Worm (Caenorhabditis elegans) whole organism, late embryonic: Measurements from ENCODE around the gene R09F10.3.

Experiments used
- C08G9.2 ChIP-seq: sonication (generic microtip); optimal IDR thresholded peaks from 2 replicates; lab custom pipeline; 2016; ENCODE audit warnings: mild to moderate bottlenecking, missing genetic modification characterization, moderate library complexity, missing compliant biosample characterization
- F13H6.1 ChIP-seq: sonication (generic microtip); optimal IDR thresholded peaks from 2 replicates; lab custom pipeline; 2016; ENCODE audit warnings: missing genetic modification characterization, missing compliant biosample characterization
- K02D7.2 ChIP-seq: sonication (generic microtip); optimal IDR thresholded peaks from 2 replicates; lab custom pipeline; 2017; ENCODE audit warnings: mild to moderate bottlenecking, missing genetic modification characterization, missing compliant biosample characterization
- K09A11.1 ChIP-seq: sonication (generic microtip); optimal IDR thresholded peaks from 2 replicates; lab custom pipeline; 2017; ENCODE audit warnings: antibody characterized with exemption, mild to moderate bottlenecking, missing genetic modification characterization, missing compliant biosample characterization; ENCODE audit not compliant: insufficient read depth
- T23F11.4 ChIP-seq: fragments of 200-800 bp; sonication (Bioruptor generic); optimal IDR thresholded peaks from 2 replicates; lab custom pipeline; 2018; ENCODE audit warnings: mild to moderate bottlenecking, missing genetic modification characterization, missing compliant biosample characterization
- Y22D7AL.16 ChIP-seq: sonication (generic microtip); optimal IDR thresholded peaks from 2 replicates; lab custom pipeline; 2016; ENCODE audit warnings: missing genetic modification characterization, missing compliant biosample characterization
- ama-1 ChIP-seq: fragments of 150-350 bp; optimal IDR thresholded peaks from 2 replicates; lab custom pipeline; 2014
- ceh-14 ChIP-seq: sonication (generic microtip); optimal IDR thresholded peaks from 2 replicates; lab custom pipeline; 2016; ENCODE audit warnings: missing genotype, missing genetic modification characterization, missing compliant biosample characterization
- ceh-18 ChIP-seq: sonication (generic microtip); optimal IDR thresholded peaks from 2 replicates; lab custom pipeline; 2016; ENCODE audit warnings: missing genetic modification characterization, missing compliant biosample characterization
- ceh-19 ChIP-seq: fragments of 200-800 bp; sonication (Bioruptor generic); optimal IDR thresholded peaks from 2 replicates; lab custom pipeline; 2018; ENCODE audit warnings: mild to moderate bottlenecking, missing genetic modification characterization, missing compliant biosample characterization
- ceh-2 ChIP-seq: sonication (generic microtip); optimal IDR thresholded peaks from 2 replicates; lab custom pipeline; 2016; ENCODE audit warnings: missing genotype, missing genetic modification characterization, missing compliant biosample characterization
- ceh-24 ChIP-seq: sonication (generic microtip); optimal IDR thresholded peaks from 2 replicates; lab custom pipeline; 2016; ENCODE audit warnings: mild to moderate bottlenecking, missing genetic modification characterization, missing compliant biosample characterization
- ceh-30 ChIP-seq: fragments of 150-350 bp; optimal IDR thresholded peaks from 2 replicates; lab custom pipeline; 2014; ENCODE audit warnings: missing biosample characterization, missing genetic modification characterization
- ceh-31 ChIP-seq: sonication (generic microtip); optimal IDR thresholded peaks from 2 replicates; lab custom pipeline; 2016; ENCODE audit warnings: missing genetic modification characterization, missing compliant biosample characterization
- ceh-9 ChIP-seq: sonication (generic microtip); optimal IDR thresholded peaks from 2 replicates; lab custom pipeline; 2016; ENCODE audit warnings: mild to moderate bottlenecking, missing genetic modification characterization, inconsistent platforms, missing compliant biosample characterization
- elt-4 ChIP-seq: sonication (generic microtip); optimal IDR thresholded peaks from 2 replicates; lab custom pipeline; 2016; ENCODE audit warnings: missing genetic modification characterization, missing compliant biosample characterization
- fkh-6 ChIP-seq: sonication (generic microtip); optimal IDR thresholded peaks from 2 replicates; lab custom pipeline; 2016; ENCODE audit warnings: missing genetic modification characterization, missing compliant biosample characterization
- gmeb-2 ChIP-seq: sonication (generic microtip); optimal IDR thresholded peaks from 2 replicates; lab custom pipeline; 2016; ENCODE audit warnings: missing genetic modification characterization, inconsistent platforms, missing compliant biosample characterization
- madf-2 ChIP-seq: sonication (generic microtip); optimal IDR thresholded peaks from 2 replicates; lab custom pipeline; 2017; ENCODE audit warnings: missing genetic modification characterization, missing compliant biosample characterization
- mec-3 ChIP-seq: sonication (generic microtip); optimal IDR thresholded peaks from 2 replicates; lab custom pipeline; 2016; ENCODE audit warnings: borderline replicate concordance, missing genetic modification characterization, missing compliant biosample characterization
- nhr-11 ChIP-seq: fragments of 150-350 bp; optimal IDR thresholded peaks from 2 replicates; lab custom pipeline; 2014; ENCODE audit warnings: missing biosample characterization, missing genetic modification characterization
- nhr-232 ChIP-seq: sonication (generic microtip); optimal IDR thresholded peaks from 2 replicates; lab custom pipeline; 2016; ENCODE audit warnings: missing genetic modification characterization, missing compliant biosample characterization
- pag-3 ChIP-seq: sonication (generic microtip); optimal IDR thresholded peaks from 2 replicates; lab custom pipeline; 2016; ENCODE audit warnings: missing compliant biosample characterization, missing genetic modification characterization, borderline replicate concordance
- pat-9 ChIP-seq: fragments of 200-800 bp; sonication (Bioruptor generic); optimal IDR thresholded peaks from 2 replicates; lab custom pipeline; 2018; ENCODE audit warnings: mild to moderate bottlenecking, missing genetic modification characterization, moderate library complexity, missing compliant biosample characterization
- pha-2 ChIP-seq: sonication (generic microtip); optimal IDR thresholded peaks from 2 replicates; lab custom pipeline; 2017; ENCODE audit warnings: mild to moderate bottlenecking, missing genetic modification characterization, missing compliant biosample characterization
- ref-2 ChIP-seq: sonication (generic microtip); optimal IDR thresholded peaks from 2 replicates; lab custom pipeline; 2016; ENCODE audit warnings: missing genetic modification characterization, missing compliant biosample characterization
- sox-2 ChIP-seq: fragments of 200-800 bp; sonication (Bioruptor generic); IDR thresholded peaks from 2 replicates; pipeline ENCODE4 v1.3.6; 2022; ENCODE audit warnings: missing genetic modification reagents, missing genetic modification characterization, missing compliant biosample characterization
- sox-4 ChIP-seq: sonication (generic microtip); optimal IDR thresholded peaks from 2 replicates; lab custom pipeline; 2017; ENCODE audit warnings: mild to moderate bottlenecking, missing genetic modification characterization, inconsistent platforms, missing compliant biosample characterization
- syd-9 ChIP-seq: sonication (generic microtip); optimal IDR thresholded peaks from 2 replicates; lab custom pipeline; 2016; ENCODE audit warnings: mild to moderate bottlenecking, missing genetic modification characterization, moderate library complexity, missing compliant biosample characterization
- tbx-7 ChIP-seq: sonication (generic microtip); optimal IDR thresholded peaks from 2 replicates; lab custom pipeline; 2016; ENCODE audit warnings: missing genotype, missing genetic modification characterization, missing compliant biosample characterization
- ttx-3 ChIP-seq: sonication (generic microtip); optimal IDR thresholded peaks from 2 replicates; lab custom pipeline; 2016; ENCODE audit warnings: missing genetic modification reagents, missing genetic modification characterization, missing compliant biosample characterization
- unc-3 ChIP-seq, 2 experiments: fragments of 200-800 bp in 1 of 2; sonication (Bioruptor generic) in 1 of 2; sonication (generic microtip) in 1 of 2; conservative IDR thresholded peaks in 1 of 2; optimal IDR thresholded peaks in 1 of 2; 2 replicates each; pipeline versions ENCODE4 v1.3.6 to Lab custom; 2016 to 2022; ENCODE audit warnings: missing compliant biosample characterization in 2 of 2, missing genetic modification characterization in 2 of 2, missing genetic modification reagents in 1 of 2
- unc-42 ChIP-seq: sonication (generic microtip); optimal IDR thresholded peaks from 2 replicates; lab custom pipeline; 2016; ENCODE audit warnings: missing genotype, missing genetic modification characterization, missing compliant biosample characterization
- unc-55 ChIP-seq: sonication (generic microtip); optimal IDR thresholded peaks from 2 replicates; lab custom pipeline; 2017; ENCODE audit warnings: missing biosample characterization, missing genetic modification reagents, missing genetic modification characterization
- unc-86 ChIP-seq: sonication (generic microtip); optimal IDR thresholded peaks from 2 replicates; lab custom pipeline; 2016; ENCODE audit warnings: missing genetic modification characterization, missing compliant biosample characterization
- zip-5 ChIP-seq: sonication (generic microtip); optimal IDR thresholded peaks from 2 replicates; lab custom pipeline; 2016; ENCODE audit warnings: missing genetic modification characterization, missing compliant biosample characterization

The R09F10.3 gene

ce11 chrX:8307600-8307999 lies 13.2 kb downstream of the R09F10.3 start, which contains the start of gene R09F10.5 (continued):
- no peak for TF ChIP-seq nhr-232 (tag; lab: Kevin White, UChicago)

ce11 chrX:8308491-8308890 lies 14.1 kb downstream of the R09F10.3 start:
- TF ChIP-seq unc-42 (tag; lab: Kevin White, UChicago) (peak; percentile 78), ref-2 (tag; lab: Kevin White, UChicago) (no peak), ceh-9 (tag; lab: Kevin White, UChicago) (no peak)

ce11 chrX:8310747-8311146 lies 16.3 kb downstream of the R09F10.3 start:
- no peak for TF ChIP-seq mec-3
- no peak for TF ChIP-seq pat-9 (tag; lab: Kevin White, UChicago)
- TF ChIP-seq ceh-30 (tag; lab: Kevin White, UChicago): no peak

ce11 chrX:8311590-8311989 lies 17.2 kb downstream of the R09F10.3 start:
- TF ChIP-seq fkh-6 (tag; lab: Kevin White, UChicago) (no peak), Y22D7AL.16 (tag; lab: Kevin White, UChicago) (no peak), F13H6.1 (no peak), ref-2 (tag; lab: Kevin White, UChicago) (peak; percentile 15), madf-2 (tag; lab: Kevin White, UChicago) (no peak), ttx-3 (tag; lab: Kevin White, UChicago) (no peak), ama-1 (lab: Kevin White, UChicago) (no peak), ceh-31 (tag; lab: Kevin White, UChicago) (peak; percentile 58), pha-2 (no peak), unc-42 (tag; lab: Kevin White, UChicago) (peak; percentile 95), nhr-232 (tag; lab: Kevin White, UChicago) (no peak), syd-9 (tag; lab: Kevin White, UChicago) (no peak), gmeb-2 (tag; lab: Kevin White, UChicago) (no peak), ceh-2 (tag; lab: Kevin White, UChicago) (no peak), pag-3 (tag; lab: Kevin White, UChicago) (no peak), unc-3 (GFP tag; conservative IDR thresholded peaks at IDR 0.05; lab: Robert Waterston, UW) (no peak), unc-3 (tag; optimal IDR thresholded peaks at IDR 0.05; lab: Kevin White, UChicago) (no peak)

ce11 chrX:8318950-8319349 lies 24.5 kb downstream of the R09F10.3 start, which contains the start of gene srh-11:
srh-11 (minus strand) TSS chrX:8319050.
- no peak for TF ChIP-seq ceh-18 (tag; lab: Kevin White, UChicago)
- no peak for TF ChIP-seq pag-3 (tag; lab: Kevin White, UChicago)
- TF ChIP-seq ttx-3 (tag; lab: Kevin White, UChicago): no peak
- no peak for TF ChIP-seq ceh-24 (tag; lab: Kevin White, UChicago)
- no peak for TF ChIP-seq zip-5 (tag; lab: Kevin White, UChicago)
- TF ChIP-seq T23F11.4 (GFP tag; lab: Kevin White, UChicago): no peak
- TF ChIP-seq F13H6.1: no peak
- no peak for TF ChIP-seq fkh-6 (tag; lab: Kevin White, UChicago)
- TF ChIP-seq K09A11.1 (tag; lab: Kevin White, UChicago): no peak
- TF ChIP-seq ceh-14: no peak
- no peak for TF ChIP-seq K02D7.2 (tag; lab: Kevin White, UChicago)
- TF ChIP-seq mec-3: no peak

ce11 chrX:8320889-8321288 lies 26.5 kb downstream of the R09F10.3 start, which contains the start of gene pqn-57:
pqn-57 (minus strand) TSS chrX:8320989.
- TF ChIP-seq sox-2: no peak
- TF ChIP-seq tbx-7 (tag; lab: Kevin White, UChicago): no peak
- no peak for TF ChIP-seq madf-2 (tag; lab: Kevin White, UChicago)
- TF ChIP-seq C08G9.2 (tag; lab: Kevin White, UChicago): no peak
- no peak for TF ChIP-seq sox-4 (tag; lab: Kevin White, UChicago)
- no peak for TF ChIP-seq unc-86 (tag; lab: Kevin White, UChicago)
- TF ChIP-seq nhr-11 (tag; lab: Kevin White, UChicago): no peak
- TF ChIP-seq elt-4 (tag; lab: Kevin White, UChicago): no peak
- TF ChIP-seq unc-55 (GFP tag; lab: Kevin White, UChicago): no peak
- no peak for TF ChIP-seq fkh-6 (tag; lab: Kevin White, UChicago)
- no peak for TF ChIP-seq F13H6.1
- TF ChIP-seq ceh-19 (GFP tag; lab: Kevin White, UChicago): no peak
- TF ChIP-seq syd-9 (tag; lab: Kevin White, UChicago): no peak
